Fruit fly (Drosophila melanogaster) whole organism, embryonic: ENCODE results near the gene CG32026.

ENCODE experiments used
- Adf1 ChIP-seq: fragments of 200-800 bp; sonication (Bioruptor generic); IDR thresholded peaks from 2 replicates; pipeline ENCODE4 v1.3.6; 2022; ENCODE audit warnings: missing biosample characterization, missing genetic modification characterization
- Bdp1 ChIP-seq: fragments of 200-800 bp; sonication (Bioruptor generic); optimal IDR thresholded peaks from 3 replicates; lab custom pipeline; 2016; ENCODE audit warnings: missing biosample characterization, missing genetic modification characterization
- CG10979 ChIP-seq: fragments of 200-800 bp; sonication (Bioruptor generic); optimal IDR thresholded peaks from 2 replicates; lab custom pipeline; 2018; ENCODE audit warnings: missing biosample characterization, mild to moderate bottlenecking, missing genetic modification characterization, moderate library complexity
- CG11398 ChIP-seq: fragments of 200-800 bp; sonication (Bioruptor generic); optimal IDR thresholded peaks from 2 replicates; lab custom pipeline; 2016; ENCODE audit warnings: missing biosample characterization, missing genetic modification characterization
- CG12071 ChIP-seq: fragments of 200-800 bp; sonication (Bioruptor generic); optimal IDR thresholded peaks from 3 replicates; lab custom pipeline; 2018; ENCODE audit warnings: missing biosample characterization, mild to moderate bottlenecking, missing genetic modification characterization
- CG13123 ChIP-seq: fragments of 200-800 bp; sonication (Bioruptor generic); optimal IDR thresholded peaks from 2 replicates; lab custom pipeline; 2016; ENCODE audit warnings: missing biosample characterization, missing genetic modification characterization
- CG14710 ChIP-seq: fragments of 200-800 bp; sonication (Bioruptor generic); optimal IDR thresholded peaks from 3 replicates; lab custom pipeline; 2019; ENCODE audit warnings: missing biosample characterization, mild to moderate bottlenecking, missing genetic modification characterization, moderate library complexity
- CG18476 ChIP-seq: fragments of 200-800 bp; sonication (Bioruptor generic); optimal IDR thresholded peaks from 2 replicates; lab custom pipeline; 2016; ENCODE audit warnings: missing biosample characterization, mild to moderate bottlenecking, missing genetic modification characterization
- CG4854 ChIP-seq: fragments of 200-800 bp; sonication (Bioruptor generic); optimal IDR thresholded peaks from 2 replicates; lab custom pipeline; 2016; ENCODE audit warnings: missing biosample characterization, missing genetic modification characterization, inconsistent platforms
- CG5180 ChIP-seq: fragments of 200-800 bp; sonication (Bioruptor generic); optimal IDR thresholded peaks from 3 replicates; lab custom pipeline; 2017; ENCODE audit warnings: missing biosample characterization, missing genetic modification characterization, mild to moderate bottlenecking, moderate library complexity, missing genetic modification reagents
- CG6272 ChIP-seq: fragments of 200-800 bp; sonication (Bioruptor generic); IDR thresholded peaks from 2 replicates; pipeline ENCODE4 v1.3.6; 2022; ENCODE audit warnings: missing biosample characterization, missing genetic modification characterization
- CG8290 ChIP-seq, 3 experiments: fragments of 200-800 bp; sonication (Bioruptor generic); optimal IDR thresholded peaks; 2 replicates each; lab custom pipeline; 2016 to 2019; ENCODE audit warnings: missing biosample characterization in 3 of 3, missing genetic modification characterization in 3 of 3, mild to moderate bottlenecking in 2 of 3, moderate library complexity in 1 of 3
- CG8944 ChIP-seq: fragments of 200-800 bp; sonication (Bioruptor generic); optimal IDR thresholded peaks from 3 replicates; lab custom pipeline; 2016; ENCODE audit warnings: missing biosample characterization, missing genetic modification characterization
- CkIIα-i1 ChIP-seq: fragments of 200-800 bp; sonication (Bioruptor generic); IDR thresholded peaks from 2 replicates; pipeline ENCODE4 v1.3.6; 2022; ENCODE audit warnings: missing biosample characterization, missing genetic modification characterization
- Dip3 ChIP-seq: fragments of 200-800 bp; sonication (Bioruptor generic); optimal IDR thresholded peaks from 3 replicates; lab custom pipeline; 2016; ENCODE audit warnings: missing biosample characterization, missing genetic modification characterization
- E2f2 ChIP-seq: fragments of 200-800 bp; sonication (Bioruptor generic); IDR thresholded peaks from 2 replicates; pipeline ENCODE4 v1.3.6; 2022; ENCODE audit warnings: missing biosample characterization, missing genetic modification characterization
- Eip74EF ChIP-seq, 2 experiments: fragments of 200-800 bp in 1 of 2; fragments of >200 bp in 1 of 2; sonication (Bioruptor generic) in 1 of 2; optimal IDR thresholded peaks; 2 replicates each; lab custom pipeline; 2017 to 2019; ENCODE audit warnings: missing biosample characterization in 2 of 2, missing genetic modification characterization in 2 of 2, mild to moderate bottlenecking in 1 of 2, moderate library complexity in 1 of 2
- Fer2 ChIP-seq: fragments of 200-800 bp; sonication (Bioruptor generic); optimal IDR thresholded peaks from 2 replicates; lab custom pipeline; 2018; ENCODE audit warnings: missing biosample characterization, mild to moderate bottlenecking, missing genetic modification characterization, moderate library complexity
- Fer3 ChIP-seq: fragments of 200-800 bp; sonication (Bioruptor generic); optimal IDR thresholded peaks from 2 replicates; lab custom pipeline; 2018; ENCODE audit warnings: missing biosample characterization, mild to moderate bottlenecking, missing genetic modification characterization, moderate library complexity
- Gsc ChIP-seq: fragments of 200-800 bp; sonication (Bioruptor generic); IDR thresholded peaks from 2 replicates; pipeline ENCODE4 v1.3.6; 2022; ENCODE audit warnings: missing biosample characterization, missing genetic modification characterization
- HLH4C ChIP-seq: fragments of 200-800 bp; sonication (Bioruptor generic); IDR thresholded peaks from 3 replicates; pipeline ENCODE4 v1.3.6; 2022; ENCODE audit warnings: missing biosample characterization, missing genetic modification characterization; ENCODE audit not compliant: partially characterized antibody
- Hr3 ChIP-seq: fragments of 200-800 bp; sonication (Bioruptor generic); optimal IDR thresholded peaks from 3 replicates; lab custom pipeline; 2016; ENCODE audit warnings: missing biosample characterization, missing genetic modification characterization
- MESR4 ChIP-seq: fragments of 200-800 bp; sonication (Bioruptor generic); optimal IDR thresholded peaks from 2 replicates; lab custom pipeline; 2018; ENCODE audit warnings: missing biosample characterization, mild to moderate bottlenecking, missing genetic modification characterization, moderate library complexity
- NC2α ChIP-seq: fragments of 200-800 bp; sonication (Bioruptor generic); optimal IDR thresholded peaks from 2 replicates; lab custom pipeline; 2016; ENCODE audit warnings: missing biosample characterization, missing genetic modification characterization
- NC2β ChIP-seq: fragments of 200-800 bp; sonication (Bioruptor generic); optimal IDR thresholded peaks from 2 replicates; lab custom pipeline; 2016; ENCODE audit warnings: missing biosample characterization, missing genetic modification characterization
- Oaz ChIP-seq: fragments of 200-800 bp; sonication (Bioruptor generic); IDR thresholded peaks from 2 replicates; pipeline ENCODE4 v1.3.6; 2022; ENCODE audit warnings: missing biosample characterization, missing genetic modification characterization
- Optix ChIP-seq: fragments of 200-800 bp; sonication (Bioruptor generic); IDR thresholded peaks from 3 replicates; pipeline ENCODE4 v1.3.6; 2022; ENCODE audit warnings: missing biosample characterization, missing genetic modification characterization
- Pdp1 ChIP-seq, 2 experiments: fragments of 200-800 bp; sonication (Bioruptor generic); optimal IDR thresholded peaks; 3 replicates each; lab custom pipeline; 2016; ENCODE audit warnings: missing biosample characterization in 2 of 2, missing genetic modification characterization in 2 of 2, mild to moderate bottlenecking in 1 of 2, moderate library complexity in 1 of 2
- Sox100B ChIP-seq: fragments of 200-800 bp; sonication (Bioruptor generic); optimal IDR thresholded peaks from 3 replicates; lab custom pipeline; 2018; ENCODE audit warnings: missing biosample characterization, mild to moderate bottlenecking, missing genetic modification characterization
- Sox102F ChIP-seq: fragments of 200-800 bp; sonication (Bioruptor generic); optimal IDR thresholded peaks from 2 replicates; lab custom pipeline; 2018; ENCODE audit warnings: missing biosample characterization, mild to moderate bottlenecking, missing genetic modification characterization, moderate library complexity
- ab ChIP-seq: fragments of 200-800 bp; sonication (Bioruptor generic); optimal IDR thresholded peaks from 2 replicates; lab custom pipeline; 2016; ENCODE audit warnings: missing biosample characterization, missing genetic modification characterization
- bab2 ChIP-seq: fragments of 200-800 bp; sonication (Bioruptor generic); optimal IDR thresholded peaks from 2 replicates; lab custom pipeline; 2016; ENCODE audit warnings: missing biosample characterization, missing genetic modification characterization
- chinmo ChIP-seq: fragments of 200-800 bp; sonication (Bioruptor generic); IDR thresholded peaks from 4 replicates; pipeline ENCODE4 v1.3.6; 2022; ENCODE audit warnings: missing biosample characterization, missing genetic modification characterization; ENCODE audit not compliant: partially characterized antibody
- chm ChIP-seq: fragments of 200-800 bp; sonication (Bioruptor generic); IDR thresholded peaks from 2 replicates; pipeline ENCODE4 v1.3.6; 2022; ENCODE audit warnings: missing biosample characterization, missing genetic modification characterization
- crp ChIP-seq, 2 experiments: fragments of 200-800 bp; sonication (Bioruptor generic); optimal IDR thresholded peaks; 2 replicates in 1 of 2; 3 replicates in 1 of 2; lab custom pipeline; 2017; ENCODE audit warnings: missing biosample characterization in 2 of 2, missing genetic modification characterization in 2 of 2, mild to moderate bottlenecking in 1 of 2, moderate library complexity in 1 of 2
- dimm ChIP-seq: fragments of 200-800 bp; sonication (Bioruptor generic); IDR thresholded peaks from 2 replicates; pipeline ENCODE4 v1.3.6; 2022; ENCODE audit warnings: missing biosample characterization, missing genetic modification characterization
- dpn ChIP-seq, 2 experiments: fragments of 200-800 bp; sonication (Bioruptor generic); optimal IDR thresholded peaks; 3 replicates each; lab custom pipeline; 2016; ENCODE audit warnings: missing biosample characterization in 2 of 2, missing genetic modification characterization in 2 of 2
- knrl ChIP-seq: fragments of 200-800 bp; sonication (Bioruptor generic); IDR thresholded peaks from 3 replicates; pipeline ENCODE4 v1.3.6; 2022; ENCODE audit warnings: missing biosample characterization, missing genetic modification characterization; ENCODE audit not compliant: partially characterized antibody
- nmo ChIP-seq: fragments of 200-800 bp; sonication (Bioruptor generic); optimal IDR thresholded peaks from 2 replicates; lab custom pipeline; 2018; ENCODE audit warnings: missing biosample characterization, mild to moderate bottlenecking, missing genetic modification characterization, moderate library complexity
- p53 ChIP-seq: fragments of 200-800 bp; sonication (Bioruptor generic); optimal IDR thresholded peaks from 2 replicates; lab custom pipeline; 2016; ENCODE audit warnings: missing biosample characterization, missing genetic modification characterization
- schlank ChIP-seq: fragments of 200-800 bp; sonication (Bioruptor generic); optimal IDR thresholded peaks from 2 replicates; lab custom pipeline; 2018; ENCODE audit warnings: missing biosample characterization, mild to moderate bottlenecking, missing genetic modification characterization
- slbo ChIP-seq: fragments of 200-800 bp; sonication (Bioruptor generic); IDR thresholded peaks from 2 replicates; pipeline ENCODE4 v1.3.6; 2022; ENCODE audit warnings: missing biosample characterization, missing genetic modification characterization
- sr ChIP-seq: fragments of 200-800 bp; sonication (Bioruptor generic); IDR thresholded peaks from 3 replicates; pipeline ENCODE4 v1.3.6; 2022; ENCODE audit warnings: missing biosample characterization, missing genetic modification characterization
- stwl ChIP-seq: fragments of 200-800 bp; sonication (Bioruptor generic); optimal IDR thresholded peaks from 3 replicates; lab custom pipeline; 2018; ENCODE audit warnings: missing biosample characterization, mild to moderate bottlenecking, missing genetic modification characterization, moderate library complexity
- wek ChIP-seq: fragments of 200-800 bp; sonication (Bioruptor generic); optimal IDR thresholded peaks from 3 replicates; lab custom pipeline; 2018; ENCODE audit warnings: missing biosample characterization, mild to moderate bottlenecking, missing genetic modification characterization, moderate library complexity
- zen2 ChIP-seq: fragments of 200-800 bp; sonication (Bioruptor generic); IDR thresholded peaks from 3 replicates; pipeline ENCODE4 v1.3.6; 2022; ENCODE audit warnings: missing biosample characterization, missing genetic modification characterization; ENCODE audit not compliant: partially characterized antibody

Gene CG32026

dm6 chr3L:8839563-8840425 lies 3.5 kb downstream of the CG32026 start (continued):
- TF ChIP-seq dimm (GFP tag; lab: Robert Waterston, UW) = no peak
- TF ChIP-seq Sox102F (GFP tag; lab: Kevin White, UChicago) = no peak
- TF ChIP-seq E2f2 = no peak
- no peak for TF ChIP-seq Dip3 (GFP tag; lab: Kevin White, UChicago)
- TF ChIP-seq NC2α = no peak
- no peak for TF ChIP-seq stwl (tag; lab: Kevin White, UChicago)
- no peak for TF ChIP-seq CG8290 (GFP tag; optimal IDR thresholded peaks at IDR 0.05; lab: Kevin White, UChicago)
- TF ChIP-seq CG8290 (tag; optimal IDR thresholded peaks at IDR 0.05; lab: Kevin White, UChicago) = no peak
- TF ChIP-seq, all 482 proteins: peak for 53

- TF ChIP-seq knrl (GFP tag; lab: Robert Waterston, UW) (no peak), CG10979 (peak; percentile 79), NC2β (GFP tag; lab: Kevin White, UChicago) (peak; percentile 55), CkIIα-i1 (GFP tag; lab: Robert Waterston, UW) (no peak), wek (GFP tag; lab: Kevin White, UChicago) (peak; percentile 24), ab (GFP tag; lab: Kevin White, UChicago) (no peak), Oaz (GFP tag; lab: Robert Waterston, UW) (peak; percentile 52; the same call in 1 of the 2 replicates), Pdp1 (GFP tag; optimal IDR thresholded peaks at IDR 0.05; lab: Kevin White, UChicago) (peak; percentile 62 to 69), CG8944 (GFP tag; lab: Kevin White, UChicago) (peak; percentile 47), CG13123 (no peak), Sox100B (GFP tag; lab: Kevin White, UChicago) (peak; percentile 64), MESR4 (GFP tag; lab: Kevin White, UChicago) (no peak), HLH4C (GFP tag; lab: Robert Waterston, UW) (no peak), Gsc (0 out of 2 replicates have a peak, but pooled peaks have one; percentile 39), Fer3 (tag; lab: Kevin White, UChicago) (peak; percentile 79), CG11398 (GFP tag; lab: Kevin White, UChicago) (peak; percentile 55), sr (GFP tag; lab: Robert Waterston, UW) (no peak), Bdp1 (peak; percentile 25), zen2 (GFP tag; lab: Robert Waterston, UW) (no peak), CG6272 (peak; percentile 51; the same call in 1 of the 2 replicates), schlank (tag; lab: Kevin White, UChicago) (no peak), Adf1 (GFP tag; lab: Robert Waterston, UW) (peak; percentile 40; the same call in 1 of the 2 replicates), bab2 (peak; percentile 71), Optix (GFP tag; lab: Robert Waterston, UW) (0 out of 3 replicates have a peak, but pooled peaks have one; percentile 48), Fer2 (tag; lab: Kevin White, UChicago) (peak; percentile 61), CG4854 (peak; percentile 36), CG12071 (GFP tag; lab: Kevin White, UChicago) (peak; percentile 71), slbo (GFP tag; lab: Robert Waterston, UW) (peak; percentile 83), nmo (GFP tag; lab: Kevin White, UChicago) (peak; percentile 78), Hr3 (GFP tag; lab: Kevin White, UChicago) (peak; percentile 71), chinmo (GFP tag; lab: Robert Waterston, UW) (no peak), p53 (no peak), CG18476 (GFP tag; lab: Kevin White, UChicago) (no peak), crp (GFP tag; optimal IDR thresholded peaks at IDR 0.05; lab: Kevin White, UChicago) (no peak), dpn (GFP tag; optimal IDR thresholded peaks at IDR 0.05; lab: Kevin White, UChicago) (peak; percentile 72 to 75), chm (GFP tag; lab: Robert Waterston, UW) (peak; percentile 83), CG5180 (GFP tag; lab: Kevin White, UChicago) (no peak), CG14710 (tag; lab: Kevin White, UChicago) (peak; percentile 57), Eip74EF (GFP tag; optimal IDR thresholded peaks at IDR 0.05; lab: Kevin White, UChicago) (peak in 1 of 2 experiments; percentile 69)
Observed at dm6 chr3L:8841757-8842156, 5.5 kb downstream of the CG32026 start.
